Worm (Caenorhabditis elegans) whole organism, young adult: ENCODE data around the gene lin-18.

Source experiments
- ama-1 ChIP-seq, 3 experiments: fragments of 150-350 bp in 1 of 3; sonication (generic microtip) in 2 of 3; optimal IDR thresholded peaks; 2 replicates each; lab custom pipeline; 2014 to 2018; ENCODE audit warnings: missing biosample characterization in 2 of 3, missing genetic modification characterization in 2 of 3, missing genetic modification reagents in 2 of 3
- ceh-100 ChIP-seq: fragments of 200-800 bp; sonication (Bioruptor generic); IDR thresholded peaks from 2 replicates; pipeline ENCODE4 v1.3.6; 2022; ENCODE audit warnings: missing genetic modification reagents, missing genetic modification characterization, missing compliant biosample characterization
- snpc-4 ChIP-seq, 5 experiments: fragments of 150-350 bp in 1 of 5; sonication (generic microtip) in 4 of 5; optimal IDR thresholded peaks; 2 replicates each; lab custom pipeline; 2014 to 2018; ENCODE audit warnings: missing genetic modification characterization in 5 of 5, missing biosample characterization in 3 of 5, antibody characterized with exemption in 2 of 5, mild to moderate bottlenecking in 2 of 5, missing compliant biosample characterization in 2 of 5, missing genotype in 2 of 5, moderate library complexity in 2 of 5, missing genetic modification reagents in 1 of 5
- unc-62 ChIP-seq: fragments of 150-350 bp; optimal IDR thresholded peaks from 2 replicates; lab custom pipeline; 2014; ENCODE audit warnings: missing biosample characterization, missing genetic modification reagents, missing genetic modification characterization

DNA sequence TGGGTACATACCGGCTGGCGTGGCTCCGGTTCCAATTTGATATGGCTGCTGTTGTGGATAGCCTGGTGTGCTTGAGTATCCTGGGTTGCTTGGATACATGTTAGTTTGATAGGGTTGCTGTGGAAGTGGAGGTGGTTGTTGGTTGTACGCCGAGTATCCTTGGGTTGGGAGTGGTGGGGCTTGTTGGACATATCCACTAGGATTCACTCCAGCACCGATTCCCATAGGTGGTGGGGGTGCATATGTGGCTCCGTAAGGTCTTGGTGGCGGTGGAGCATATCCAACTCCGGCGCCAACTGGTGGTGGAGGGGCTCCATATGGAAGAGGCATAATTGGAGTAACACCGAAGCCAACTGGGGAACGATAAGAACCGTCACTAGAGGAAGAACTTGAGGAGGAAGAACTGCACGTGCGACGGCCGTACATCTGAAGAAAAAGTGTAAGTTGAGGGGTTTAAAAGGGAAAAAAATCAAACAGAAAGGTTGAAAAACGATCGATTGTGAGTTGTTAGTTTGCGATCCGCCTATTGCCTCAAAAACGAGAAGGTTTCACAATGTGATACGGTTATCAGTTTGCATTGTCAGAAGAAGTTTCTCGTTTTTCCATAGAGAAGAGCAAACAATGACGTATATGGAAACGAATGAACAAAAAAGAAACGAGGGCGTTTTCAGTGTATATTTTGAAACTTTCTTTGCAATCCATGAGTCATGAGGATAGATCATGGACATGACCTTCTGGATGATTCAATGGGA, 10.0 kb downstream of the lin-18 start, which contains the start of gene C16B8.3:
- TF ChIP-seq unc-62 (no peak), ama-1 (optimal IDR thresholded peaks at IDR 0.05; lab: Kevin White, UChicago) (no peak), ama-1 (GFP tag; optimal IDR thresholded peaks at IDR 0.05; lab: Kevin White, UChicago) (no peak), snpc-4 (GFP tag; optimal IDR thresholded peaks at IDR 0.05; lab: Kevin White, UChicago) (no peak), snpc-4 (tag; optimal IDR thresholded peaks at IDR 0.05; lab: Kevin White, UChicago) (no peak), ceh-100 (GFP tag; lab: Robert Waterston, UW) (no peak)
